Fruit fly (Drosophila melanogaster) whole organism, prepupa: ENCODE results near the gene CalpC.
A peak's percentile ranks its signal among the peaks of the same experiment; 100 is the strongest.

Source experiments
- Blimp-1 ChIP-seq: fragments of 200-800 bp; sonication (Bioruptor generic); optimal IDR thresholded peaks from 3 replicates; lab custom pipeline; 2017; ENCODE audit warnings: missing biosample characterization, missing genetic modification characterization, mild to moderate bottlenecking, moderate library complexity, missing genetic modification reagents
- CG11294 ChIP-seq: fragments of 200-800 bp; sonication (Bioruptor generic); IDR thresholded peaks from 2 replicates; pipeline ENCODE4 v1.3.6; 2022; ENCODE audit warnings: missing biosample characterization, missing genetic modification characterization
- CG3032 ChIP-seq: fragments of 200-800 bp; optimal IDR thresholded peaks from 2 replicates; lab custom pipeline; 2019; ENCODE audit warnings: missing biosample characterization, mild to moderate bottlenecking, missing genetic modification characterization, moderate library complexity
- CG31627 ChIP-seq: fragments of 200-800 bp; sonication (Bioruptor generic); optimal IDR thresholded peaks from 3 replicates; lab custom pipeline; 2016; ENCODE audit warnings: missing biosample characterization, missing genetic modification characterization
- CG6276 ChIP-seq: fragments of 200-800 bp; sonication (Bioruptor generic); optimal IDR thresholded peaks from 2 replicates; lab custom pipeline; 2017; ENCODE audit warnings: missing biosample characterization, mild to moderate bottlenecking, missing genetic modification characterization
- CG6792 ChIP-seq: fragments of 200-800 bp; sonication (Bioruptor generic); optimal IDR thresholded peaks from 3 replicates; lab custom pipeline; 2016; ENCODE audit warnings: missing biosample characterization, missing genetic modification characterization
- CG6854 ChIP-seq: fragments of 200-800 bp; sonication (Bioruptor generic); optimal IDR thresholded peaks from 2 replicates; lab custom pipeline; 2017; ENCODE audit warnings: missing biosample characterization, mild to moderate bottlenecking, missing genetic modification characterization
- CG8319 ChIP-seq: fragments of 200-800 bp; sonication (Bioruptor generic); optimal IDR thresholded peaks from 3 replicates; lab custom pipeline; 2016; ENCODE audit warnings: missing biosample characterization, missing genetic modification characterization
- CG8632 ChIP-seq: fragments of 200-800 bp; sonication (Bioruptor generic); optimal IDR thresholded peaks from 3 replicates; lab custom pipeline; 2016; ENCODE audit warnings: missing biosample characterization, missing genetic modification characterization
- Eip75B ChIP-seq: fragments of 200-800 bp; sonication (Bioruptor generic); optimal IDR thresholded peaks from 3 replicates; lab custom pipeline; 2016; ENCODE audit warnings: missing biosample characterization, missing genetic modification characterization
- Eip78C ChIP-seq: fragments of 200-800 bp; sonication (Bioruptor generic); peaks from one replicate; lab custom pipeline; 2016; ENCODE audit warnings: missing biosample characterization, missing genetic modification characterization
- Ets21C ChIP-seq: fragments of 200-800 bp; sonication (Bioruptor generic); optimal IDR thresholded peaks from 3 replicates; lab custom pipeline; 2016; ENCODE audit warnings: missing biosample characterization, missing genetic modification characterization
- Gug ChIP-seq: fragments of 200-800 bp; sonication (Bioruptor generic); IDR thresholded peaks from 2 replicates; pipeline ENCODE4 v1.3.6; 2022; ENCODE audit warnings: missing biosample characterization, missing genetic modification characterization
- Hr4 ChIP-seq: fragments of 200-800 bp; sonication (Bioruptor generic); optimal IDR thresholded peaks from 3 replicates; lab custom pipeline; 2016; ENCODE audit warnings: missing biosample characterization, missing genetic modification characterization
- Met ChIP-seq: fragments of 200-800 bp; sonication (Bioruptor generic); optimal IDR thresholded peaks from 3 replicates; lab custom pipeline; 2016; ENCODE audit warnings: missing biosample characterization, missing genetic modification characterization
- Smox ChIP-seq: fragments of 200-800 bp; sonication (Bioruptor generic); optimal IDR thresholded peaks from 3 replicates; lab custom pipeline; 2016; ENCODE audit warnings: missing biosample characterization, missing genetic modification characterization
- Sox102F ChIP-seq: fragments of 200-800 bp; sonication (Bioruptor generic); optimal IDR thresholded peaks from 2 replicates; lab custom pipeline; 2016; ENCODE audit warnings: missing biosample characterization, mild to moderate bottlenecking, missing genetic modification characterization
- Sox14 ChIP-seq: fragments of 200-800 bp; sonication (Bioruptor generic); optimal IDR thresholded peaks from 3 replicates; lab custom pipeline; 2016; ENCODE audit warnings: missing biosample characterization, missing genetic modification characterization
- Sox15 ChIP-seq: fragments of 200-800 bp; sonication (Bioruptor generic); optimal IDR thresholded peaks from 3 replicates; lab custom pipeline; 2016; ENCODE audit warnings: missing biosample characterization, missing genetic modification characterization
- cyc ChIP-seq: fragments of 200-800 bp; sonication (Bioruptor generic); optimal IDR thresholded peaks from 3 replicates; lab custom pipeline; 2016; ENCODE audit warnings: missing biosample characterization, missing genetic modification characterization
- dsx ChIP-seq: fragments of 200-800 bp; optimal IDR thresholded peaks from 3 replicates; lab custom pipeline; 2019; ENCODE audit warnings: missing biosample characterization, mild to moderate bottlenecking, missing genetic modification characterization, moderate library complexity; ENCODE audit not compliant: poor library complexity, severe bottlenecking
- eg ChIP-seq: fragments of 200-800 bp; sonication (Bioruptor generic); IDR thresholded peaks from 3 replicates; pipeline ENCODE4 v1.3.6; 2022; ENCODE audit warnings: missing biosample characterization, missing genetic modification characterization
- esn ChIP-seq: fragments of 200-800 bp; sonication (Bioruptor generic); optimal IDR thresholded peaks from 2 replicates; lab custom pipeline; 2016; ENCODE audit warnings: missing biosample characterization, mild to moderate bottlenecking, missing genetic modification characterization, moderate library complexity
- fd85E ChIP-seq: fragments of 200-800 bp; sonication (Bioruptor generic); optimal IDR thresholded peaks from 3 replicates; lab custom pipeline; 2016; ENCODE audit warnings: missing biosample characterization, missing genetic modification characterization
- fkh ChIP-seq: fragments of 200-800 bp; sonication (Bioruptor generic); optimal IDR thresholded peaks from 3 replicates; lab custom pipeline; 2017; ENCODE audit warnings: missing biosample characterization, mild to moderate bottlenecking, missing genetic modification characterization, moderate library complexity
- lz ChIP-seq: fragments of 200-800 bp; sonication (Bioruptor generic); optimal IDR thresholded peaks from 3 replicates; lab custom pipeline; 2016; ENCODE audit warnings: missing biosample characterization, missing genetic modification characterization
- net ChIP-seq: fragments of 200-800 bp; sonication (Bioruptor generic); optimal IDR thresholded peaks from 3 replicates; lab custom pipeline; 2016; ENCODE audit warnings: missing biosample characterization, missing genetic modification characterization
- pdm3 ChIP-seq: fragments of 200-800 bp; sonication (Bioruptor generic); optimal IDR thresholded peaks from 3 replicates; lab custom pipeline; 2016; ENCODE audit warnings: missing biosample characterization, missing genetic modification characterization
- ss ChIP-seq, 2 experiments: fragments of 200-800 bp; sonication (Bioruptor generic); optimal IDR thresholded peaks; 2 replicates in 1 of 2; 3 replicates in 1 of 2; lab custom pipeline; 2017 to 2018; ENCODE audit warnings: mild to moderate bottlenecking in 2 of 2, missing biosample characterization in 2 of 2, missing genetic modification characterization in 2 of 2, moderate library complexity in 1 of 2
- svp ChIP-seq: fragments of 200-800 bp; sonication (Bioruptor generic); peaks from one replicate; lab custom pipeline; 2016; ENCODE audit warnings: missing biosample characterization, missing genetic modification characterization
- topi ChIP-seq: fragments of 200-800 bp; sonication (Bioruptor generic); optimal IDR thresholded peaks from 3 replicates; lab custom pipeline; 2016; ENCODE audit warnings: missing biosample characterization, missing genetic modification characterization
- vri ChIP-seq: fragments of 200-800 bp; sonication (Bioruptor generic); optimal IDR thresholded peaks from 3 replicates; lab custom pipeline; 2016; ENCODE audit warnings: missing biosample characterization, mild to moderate bottlenecking, missing genetic modification characterization

Gene CalpC

dm6 chrX:16288999-16289398 is 36.6 kb upstream of the CalpC start:
- TF ChIP-seq CG6792 (no peak), pdm3 (GFP tag; lab: Kevin White, UChicago) (no peak), Gug (no peak), Sox102F (GFP tag; lab: Kevin White, UChicago) (no peak), topi (GFP tag; lab: Kevin White, UChicago) (no peak), CG11294 (GFP tag; lab: Robert Waterston, UW) (no peak), net (GFP tag; lab: Kevin White, UChicago) (no peak), svp (GFP tag; lab: Kevin White, UChicago) (no peak), Ets21C (GFP tag; lab: Kevin White, UChicago) (no peak), Hr4 (GFP tag; lab: Kevin White, UChicago) (no peak), CG8632 (GFP tag; lab: Kevin White, UChicago) (no peak), Smox (GFP tag; lab: Kevin White, UChicago) (no peak), Eip75B (GFP tag; lab: Kevin White, UChicago) (no peak), Sox15 (GFP tag; lab: Kevin White, UChicago) (no peak)

dm6 chrX:16292646-16293045 is 32.9 kb upstream of the CalpC start:
- TF ChIP-seq CG6854 = no peak
- no peak for TF ChIP-seq topi (GFP tag; lab: Kevin White, UChicago)
- TF ChIP-seq Sox102F (GFP tag; lab: Kevin White, UChicago) = no peak

- peak; percentile 36 for TF ChIP-seq lz (GFP tag; lab: Kevin White, UChicago)
- no peak for TF ChIP-seq CG6276 (GFP tag; lab: Kevin White, UChicago)
- TF ChIP-seq fkh (GFP tag; lab: Kevin White, UChicago) = peak; percentile 41
- TF ChIP-seq fd85E (GFP tag; lab: Kevin White, UChicago) = no peak
- TF ChIP-seq Blimp-1 (GFP tag; lab: Kevin White, UChicago) = peak; percentile 36
- peak; percentile 6 for TF ChIP-seq vri (GFP tag; lab: Kevin White, UChicago)
- peak; percentile 51 for TF ChIP-seq topi (GFP tag; lab: Kevin White, UChicago)
- peak; percentile 40 for TF ChIP-seq CG31627 (GFP tag; lab: Kevin White, UChicago)
- peak; percentile 62 for TF ChIP-seq esn (GFP tag; lab: Kevin White, UChicago)
- TF ChIP-seq CG3032 (tag; lab: Kevin White, UChicago) = peak; percentile 11
- peak; percentile 30 for TF ChIP-seq cyc
- no peak for TF ChIP-seq net (GFP tag; lab: Kevin White, UChicago)
- TF ChIP-seq ss (GFP tag; optimal IDR thresholded peaks at IDR 0.05; lab: Kevin White, UChicago) = no peak
- peak; percentile 37 for TF ChIP-seq Eip78C (GFP tag; lab: Kevin White, UChicago)
- TF ChIP-seq Sox14 (GFP tag; lab: Kevin White, UChicago) = peak; percentile 57
Observed at dm6 chrX:16296423-16297292, 28.9 kb upstream of the CalpC start, which contains the start of gene CG3632. CG3632 (plus strand) TSS chrX:16296671.

- TF ChIP-seq CG6792 = no peak
- TF ChIP-seq Met (GFP tag; lab: Kevin White, UChicago) = no peak
- TF ChIP-seq CG8319 (GFP tag; lab: Kevin White, UChicago) = no peak
- TF ChIP-seq eg (GFP tag; lab: Robert Waterston, UW) = no peak
- TF ChIP-seq net (GFP tag; lab: Kevin White, UChicago) = no peak
- no peak for TF ChIP-seq Hr4 (GFP tag; lab: Kevin White, UChicago)
- no peak for TF ChIP-seq dsx (GFP tag; lab: Kevin White, UChicago)
- no peak for TF ChIP-seq CG6854
- no peak for TF ChIP-seq vri (GFP tag; lab: Kevin White, UChicago)
- no peak for TF ChIP-seq cyc
Observed at dm6 chrX:16297618-16298017, 27.9 kb upstream of the CalpC start, which contains the start of gene ERp44. ERp44 (minus strand) TSS chrX:16297718.
